Fruit fly (Drosophila melanogaster) whole organism, embryonic: ENCODE data around the gene CG6569.
A peak's percentile ranks its signal among the peaks of the same experiment; 100 is the strongest.

Experiments used
- Blimp-1 ChIP-seq: fragments of 200-800 bp; sonication (Bioruptor generic); optimal IDR thresholded peaks from 3 replicates; lab custom pipeline; 2018; ENCODE audit warnings: missing biosample characterization, missing genetic modification characterization, mild to moderate bottlenecking, moderate library complexity, missing genetic modification reagents
- CG10209 ChIP-seq: fragments of 200-800 bp; sonication (Bioruptor generic); optimal IDR thresholded peaks from 3 replicates; lab custom pipeline; 2017; ENCODE audit warnings: missing biosample characterization, mild to moderate bottlenecking, missing genetic modification characterization, missing genetic modification reagents
- CG12219 ChIP-seq: fragments of 200-800 bp; sonication (Bioruptor generic); optimal IDR thresholded peaks from 3 replicates; lab custom pipeline; 2018; ENCODE audit warnings: missing biosample characterization, mild to moderate bottlenecking, missing genetic modification characterization
- CG12391 ChIP-seq: fragments of 200-800 bp; sonication (Bioruptor generic); optimal IDR thresholded peaks from 3 replicates; lab custom pipeline; 2018; ENCODE audit warnings: missing biosample characterization, mild to moderate bottlenecking, missing genetic modification characterization, moderate library complexity
- CG14710 ChIP-seq: fragments of 200-800 bp; sonication (Bioruptor generic); optimal IDR thresholded peaks from 3 replicates; lab custom pipeline; 2019; ENCODE audit warnings: missing biosample characterization, mild to moderate bottlenecking, missing genetic modification characterization, moderate library complexity
- CG14860 ChIP-seq: fragments of 200-800 bp; sonication (Bioruptor generic); IDR thresholded peaks from 3 replicates; pipeline ENCODE4 v1.3.6; 2022; ENCODE audit warnings: missing biosample characterization, missing genetic modification characterization; ENCODE audit not compliant: partially characterized antibody
- CG1602 ChIP-seq: fragments of 200-800 bp; sonication (Bioruptor generic); optimal IDR thresholded peaks from 3 replicates; lab custom pipeline; 2016; ENCODE audit warnings: missing biosample characterization, missing genetic modification characterization
- CG17361 ChIP-seq: fragments of 200-800 bp; sonication (Bioruptor generic); IDR thresholded peaks from 3 replicates; pipeline ENCODE4 v1.3.6; 2022; ENCODE audit warnings: missing biosample characterization, missing genetic modification characterization
- CG30403 ChIP-seq: fragments of 200-800 bp; sonication (Bioruptor generic); optimal IDR thresholded peaks from 3 replicates; lab custom pipeline; 2016; ENCODE audit warnings: missing biosample characterization, missing genetic modification characterization
- CG3838 ChIP-seq: fragments of 200-800 bp; sonication (Bioruptor generic); optimal IDR thresholded peaks from 3 replicates; lab custom pipeline; 2016; ENCODE audit warnings: missing biosample characterization, missing genetic modification characterization
- CG4820 ChIP-seq: fragments of 200-800 bp; sonication (Bioruptor generic); optimal IDR thresholded peaks from 3 replicates; lab custom pipeline; 2016; ENCODE audit warnings: missing biosample characterization, missing genetic modification characterization
- CG5953 ChIP-seq: fragments of 200-800 bp; sonication (Bioruptor generic); IDR thresholded peaks from 2 replicates; pipeline ENCODE4 v1.3.6; 2022; ENCODE audit warnings: missing biosample characterization, missing genetic modification characterization
- CG6813 ChIP-seq: fragments of 200-800 bp; sonication (Bioruptor generic); optimal IDR thresholded peaks from 2 replicates; lab custom pipeline; 2017; ENCODE audit warnings: missing biosample characterization, missing genetic modification characterization, mild to moderate bottlenecking, moderate library complexity, missing genetic modification reagents
- CG6854 ChIP-seq: fragments of 200-800 bp; sonication (Bioruptor generic); optimal IDR thresholded peaks from 3 replicates; lab custom pipeline; 2017; ENCODE audit warnings: missing biosample characterization, mild to moderate bottlenecking, missing genetic modification characterization
- CG7786 ChIP-seq: fragments of 200-800 bp; sonication (Bioruptor generic); optimal IDR thresholded peaks from 2 replicates; lab custom pipeline; 2016; ENCODE audit warnings: missing biosample characterization, missing genetic modification characterization
- CG9609 ChIP-seq: fragments of 200-800 bp; sonication (Bioruptor generic); optimal IDR thresholded peaks from 3 replicates; lab custom pipeline; 2016; ENCODE audit warnings: missing biosample characterization, missing genetic modification characterization
- CG9727 ChIP-seq: fragments of 200-800 bp; sonication (Bioruptor generic); optimal IDR thresholded peaks from 3 replicates; lab custom pipeline; 2017; ENCODE audit warnings: missing biosample characterization, mild to moderate bottlenecking, missing genetic modification characterization
- Dll ChIP-seq: fragments of 200-800 bp; sonication (Bioruptor generic); IDR thresholded peaks from 4 replicates; pipeline ENCODE4 v1.3.6; 2022; ENCODE audit warnings: missing biosample characterization, missing genetic modification characterization; ENCODE audit not compliant: partially characterized antibody
- chif ChIP-seq, 2 experiments: fragments of 200-800 bp; sonication (Bioruptor generic); optimal IDR thresholded peaks; 3 replicates each; lab custom pipeline; 2016; ENCODE audit warnings: missing biosample characterization in 2 of 2, missing genetic modification characterization in 2 of 2
- ci ChIP-seq: fragments of 200-800 bp; sonication (Bioruptor generic); IDR thresholded peaks from 3 replicates; pipeline ENCODE4 v1.3.6; 2022; ENCODE audit warnings: missing biosample characterization, missing genetic modification characterization
- croc ChIP-seq: fragments of 200-800 bp; sonication (Bioruptor generic); conservative IDR thresholded peaks from 3 replicates; pipeline ENCODE4 v1.3.6; 2022; ENCODE audit warnings: missing biosample characterization, missing genetic modification characterization
- crol ChIP-seq: fragments of 200-800 bp; sonication (Bioruptor generic); IDR thresholded peaks from 2 replicates; pipeline ENCODE4 v1.3.6; 2022; ENCODE audit warnings: missing biosample characterization, missing genetic modification characterization
- disco-r ChIP-seq: fragments of 200-800 bp; sonication (Bioruptor generic); optimal IDR thresholded peaks from 2 replicates; lab custom pipeline; 2016; ENCODE audit warnings: missing biosample characterization, missing genetic modification characterization
- gce ChIP-seq: fragments of 200-800 bp; sonication (Bioruptor generic); IDR thresholded peaks from 3 replicates; pipeline ENCODE4 v1.3.6; 2022; ENCODE audit warnings: missing biosample characterization, missing genetic modification characterization
- gem ChIP-seq: fragments of 200-800 bp; sonication (Bioruptor generic); optimal IDR thresholded peaks from 2 replicates; lab custom pipeline; 2019; ENCODE audit warnings: missing biosample characterization, mild to moderate bottlenecking, missing genetic modification characterization, moderate library complexity
- grau ChIP-seq: fragments of 200-800 bp; optimal IDR thresholded peaks from 3 replicates; lab custom pipeline; 2019; ENCODE audit warnings: missing biosample characterization, mild to moderate bottlenecking, missing genetic modification characterization, moderate library complexity
- inv ChIP-seq: fragments of 200-800 bp; sonication (Bioruptor generic); IDR thresholded peaks from 2 replicates; pipeline ENCODE4 v1.3.6; 2022; ENCODE audit warnings: missing biosample characterization, missing genetic modification characterization; ENCODE audit not compliant: partially characterized antibody
- klu ChIP-seq: fragments of 200-800 bp; sonication (Bioruptor generic); IDR thresholded peaks from 2 replicates; pipeline ENCODE4 v1.3.6; 2022; ENCODE audit warnings: missing biosample characterization, missing genetic modification characterization
- kni ChIP-seq: fragments of 200-800 bp; sonication (Bioruptor generic); optimal IDR thresholded peaks from 3 replicates; lab custom pipeline; 2017; ENCODE audit warnings: mild to moderate bottlenecking, missing biosample characterization, missing genetic modification reagents, missing genetic modification characterization
- lbe ChIP-seq: fragments of 200-800 bp; sonication (Bioruptor generic); optimal IDR thresholded peaks from 2 replicates; lab custom pipeline; 2016; ENCODE audit warnings: missing biosample characterization, mild to moderate bottlenecking, missing genetic modification characterization
- lov ChIP-seq, 2 experiments: fragments of 200-800 bp in 1 of 2; fragments of >200 bp in 1 of 2; sonication (Bioruptor generic) in 1 of 2; IDR thresholded peaks in 1 of 2; optimal IDR thresholded peaks in 1 of 2; 2 replicates in 1 of 2; 3 replicates in 1 of 2; pipeline versions ENCODE4 v1.3.6 to Lab custom; 2017 to 2022; ENCODE audit warnings: missing biosample characterization in 1 of 2, missing genetic modification characterization in 1 of 2
- otp ChIP-seq: fragments of 200-800 bp; sonication (Bioruptor generic); IDR thresholded peaks from 3 replicates; pipeline ENCODE4, ENCODE4 v1.3.6; 2022; ENCODE audit warnings: missing biosample characterization, missing genetic modification characterization
- pan ChIP-seq, 4 experiments: fragments of >200 bp in 3 of 4; fragments of 200-800 bp in 1 of 4; sonication (Bioruptor generic) in 1 of 4; optimal IDR thresholded peaks in 3 of 4; IDR thresholded peaks in 1 of 4; 2 replicates each; pipeline versions ENCODE4 v1.3.6 to Lab custom; 2017 to 2022; ENCODE audit warnings: missing biosample characterization in 2 of 4, missing genetic modification characterization in 2 of 4, mixed read lengths in 1 of 4
- pb ChIP-seq: fragments of 200-800 bp; sonication (Bioruptor generic); optimal IDR thresholded peaks from 3 replicates; lab custom pipeline; 2016; ENCODE audit warnings: missing biosample characterization, missing genetic modification characterization
- pita ChIP-seq: fragments of 200-800 bp; sonication (Bioruptor generic); optimal IDR thresholded peaks from 2 replicates; lab custom pipeline; 2017; ENCODE audit warnings: missing biosample characterization, mild to moderate bottlenecking, missing genetic modification characterization
- pzg ChIP-seq: fragments of 200-800 bp; sonication (Bioruptor generic); optimal IDR thresholded peaks from 3 replicates; lab custom pipeline; 2018; ENCODE audit warnings: missing biosample characterization, mild to moderate bottlenecking, missing genetic modification characterization, moderate library complexity
- sc ChIP-seq, 3 experiments: fragments of >200 bp in 2 of 3; fragments of 200-800 bp in 1 of 3; sonication (Bioruptor generic) in 1 of 3; optimal IDR thresholded peaks; 2 replicates in 2 of 3; 3 replicates in 1 of 3; lab custom pipeline; 2017; ENCODE audit warnings: mild to moderate bottlenecking in 1 of 3, missing biosample characterization in 1 of 3, missing genetic modification characterization in 1 of 3, missing genetic modification reagents in 1 of 3
- sd ChIP-seq: fragments of 200-800 bp; sonication (Bioruptor generic); optimal IDR thresholded peaks from 3 replicates; lab custom pipeline; 2018; ENCODE audit warnings: missing biosample characterization, mild to moderate bottlenecking, missing genetic modification characterization, moderate library complexity
- sens ChIP-seq: fragments of 200-800 bp; sonication (Bioruptor generic); peaks from one replicate; lab custom pipeline; 2016; ENCODE audit warnings: missing biosample characterization, missing genetic modification characterization
- sima ChIP-seq: fragments of 200-800 bp; sonication (Bioruptor generic); optimal IDR thresholded peaks from 2 replicates; lab custom pipeline; 2016; ENCODE audit warnings: missing biosample characterization, missing genetic modification characterization
- so ChIP-seq: fragments of 200-800 bp; sonication (Bioruptor generic); IDR thresholded peaks from 3 replicates; pipeline ENCODE4 v1.3.6; 2022; ENCODE audit warnings: missing biosample characterization, missing genetic modification characterization
- stc ChIP-seq: fragments of 200-800 bp; sonication (Bioruptor generic); IDR thresholded peaks from 2 replicates; pipeline ENCODE4 v1.3.6; 2022; ENCODE audit warnings: missing biosample characterization, missing genetic modification characterization
- twi ChIP-seq: fragments of 200-800 bp; optimal IDR thresholded peaks from 2 replicates; lab custom pipeline; 2019; ENCODE audit warnings: missing biosample characterization, mild to moderate bottlenecking, missing genetic modification characterization, moderate library complexity
- unc-4 ChIP-seq: fragments of 200-800 bp; sonication (Bioruptor generic); IDR thresholded peaks from 2 replicates; pipeline ENCODE4 v1.3.6; 2022; ENCODE audit warnings: missing biosample characterization, missing genetic modification characterization; ENCODE audit not compliant: partially characterized antibody
- vnd ChIP-seq: fragments of 200-800 bp; sonication (Bioruptor generic); IDR thresholded peaks from 3 replicates; pipeline ENCODE4 v1.3.6; 2022; ENCODE audit warnings: missing biosample characterization, missing genetic modification characterization; ENCODE audit not compliant: partially characterized antibody
- zfh2 ChIP-seq: fragments of 200-800 bp; sonication (Bioruptor generic); optimal IDR thresholded peaks from 2 replicates; lab custom pipeline; 2016; ENCODE audit warnings: missing biosample characterization, missing genetic modification characterization

The CG6569 gene

dm6 chr3R:21835388-21836200 lies 32.1 kb downstream of the CG6569 start (continued):
- TF ChIP-seq CG9727 (peak; percentile 59), CG14860 (GFP tag; lab: Robert Waterston, UW) (peak; percentile 32; the same call in 1 of the 3 replicates), sd (tag; lab: Kevin White, UChicago) (peak; percentile 35), sens (GFP tag; lab: Kevin White, UChicago) (peak; percentile 91), CG6813 (no peak), gem (tag; lab: Kevin White, UChicago) (peak; percentile 24), Blimp-1 (GFP tag; lab: Kevin White, UChicago) (peak; percentile 85), grau (tag; lab: Kevin White, UChicago) (peak; percentile 6), CG10209 (GFP tag; lab: Kevin White, UChicago) (peak; percentile 14), lov (optimal IDR thresholded peaks at IDR 0.05; lab: Kevin White, UChicago) (no peak), lov (GFP tag; IDR thresholded peaks at IDR 0.05; lab: Robert Waterston, UW) (0 out of 3 replicates have a peak, but pooled peaks have one; percentile 32), CG3838 (GFP tag; lab: Kevin White, UChicago) (peak; percentile 29), sc (optimal IDR thresholded peaks at IDR 0.05; lab: Kevin White, UChicago) (no peak), sc (GFP tag; optimal IDR thresholded peaks at IDR 0.05; lab: Kevin White, UChicago) (peak; percentile 16), CG14710 (tag; lab: Kevin White, UChicago) (peak; percentile 11), gce (GFP tag; lab: Robert Waterston, UW) (0 out of 3 replicates have a peak, but pooled peaks have one; percentile 10), ci (GFP tag; lab: Robert Waterston, UW) (0 out of 3 replicates have a peak, but pooled peaks have one; percentile 8), Dll (GFP tag; lab: Robert Waterston, UW) (no peak), stc (GFP tag; lab: Robert Waterston, UW) (no peak), disco-r (no peak), pan (optimal IDR thresholded peaks at IDR 0.05; lab: Kevin White, UChicago) (peak in 1 of 2 experiments; percentile 56), pan (GFP tag; optimal IDR thresholded peaks at IDR 0.05 in 1 of 2, IDR thresholded peaks at IDR 0.05 in 1 of 2) (no peak), CG30403 (no peak), CG1602 (GFP tag; lab: Kevin White, UChicago) (peak; percentile 11), klu (GFP tag; lab: Robert Waterston, UW) (0 out of 2 replicates have a peak, but pooled peaks have one; percentile 31), CG12219 (GFP tag; lab: Kevin White, UChicago) (peak; percentile 9), lbe (GFP tag; lab: Kevin White, UChicago) (no peak), CG17361 (GFP tag; lab: Robert Waterston, UW) (peak; percentile 44; the same call in 1 of the 3 replicates), CG9609 (no peak), pb (GFP tag; lab: Kevin White, UChicago) (no peak), zfh2 (GFP tag; lab: Kevin White, UChicago) (no peak), so (0 out of 3 replicates have a peak, but pooled peaks have one; percentile 46), unc-4 (no peak), CG12391 (tag; lab: Kevin White, UChicago) (peak; percentile 24), CG5953 (GFP tag; lab: Robert Waterston, UW) (0 out of 2 replicates have a peak, but pooled peaks have one; percentile 14), vnd (GFP tag; lab: Robert Waterston, UW) (no peak), pzg (GFP tag; lab: Kevin White, UChicago) (no peak), chif (GFP tag; optimal IDR thresholded peaks at IDR 0.05; lab: Kevin White, UChicago) (peak in 1 of 2 experiments; percentile 39), CG4820 (GFP tag; lab: Kevin White, UChicago) (no peak), twi (peak; percentile 33), crol (GFP tag; lab: Robert Waterston, UW) (peak; percentile 75), otp (peak; percentile 23; the same call in 1 of the 3 replicates), CG7786 (GFP tag; lab: Kevin White, UChicago) (no peak), inv (no peak), kni (GFP tag; lab: Kevin White, UChicago) (peak; percentile 9), sima (no peak), CG6854 (GFP tag; lab: Kevin White, UChicago) (no peak), pita (no peak), croc (GFP tag; lab: Robert Waterston, UW) (no peak)
